Worm (Caenorhabditis elegans): Measurements from ENCODE around the gene F46F2.5.
A peak's percentile ranks its signal among the peaks of the same experiment; 100 is the strongest.

The F46F2.5 gene

DNA sequence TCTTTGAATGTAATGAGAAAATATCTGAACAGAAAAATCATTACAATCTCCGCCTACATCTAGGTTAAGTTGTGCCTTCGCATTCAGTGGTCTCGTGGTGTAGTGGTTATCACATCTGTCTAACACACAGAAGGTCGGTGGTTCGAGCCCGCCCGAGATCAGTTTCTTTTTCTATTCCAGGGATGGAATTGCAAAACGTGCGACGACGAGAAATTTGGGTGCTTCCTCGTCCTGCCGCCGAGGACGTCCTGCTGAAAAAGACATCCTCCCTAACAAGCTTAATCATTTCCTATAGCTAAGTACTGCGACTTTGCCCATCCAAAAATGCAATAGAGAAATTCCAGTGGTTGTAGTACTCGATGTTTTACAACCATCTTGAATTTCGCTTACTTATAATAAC, 26.5 kb upstream of the F46F2.5 start (continued):
- no peak for TF ChIP-seq atf-7 (tag; optimal IDR thresholded peaks at IDR 0.05)
- no peak for TF ChIP-seq madf-8 (GFP tag; conservative IDR thresholded peaks at IDR 0.05)
- no peak for TF ChIP-seq T07F8.4 (tag; optimal IDR thresholded peaks at IDR 0.05)
- TF ChIP-seq F52B5.7 (tag; optimal IDR thresholded peaks at IDR 0.05), result no peak
- TF ChIP-seq K12H6.12 (tag; optimal IDR thresholded peaks at IDR 0.05), result no peak
- TF ChIP-seq F49E8.2 (tag; optimal IDR thresholded peaks at IDR 0.05; ENCODE audit: insufficient read depth), result no peak
- TF ChIP-seq Y53G8AR.9 (GFP tag; conservative IDR thresholded peaks at IDR 0.05), result no peak
- TF ChIP-seq nhr-90 (tag; optimal IDR thresholded peaks at IDR 0.05), result no peak
- no peak for TF ChIP-seq T26A5.8 (tag; optimal IDR thresholded peaks at IDR 0.05)
- TF ChIP-seq ztf-26 (tag; optimal IDR thresholded peaks at IDR 0.05), result no peak
- no peak for TF ChIP-seq nfya-2 (GFP tag; IDR thresholded peaks at IDR 0.05)
- no peak for TF ChIP-seq mel-28 (tag; optimal IDR thresholded peaks at IDR 0.05; ENCODE audit: borderline replicate concordance)
- TF ChIP-seq ceh-91 (GFP tag; IDR thresholded peaks at IDR 0.05), result no peak
- no peak for TF ChIP-seq let-607 (tag; optimal IDR thresholded peaks at IDR 0.05)
- TF ChIP-seq pbrm-1 (GFP tag; IDR thresholded peaks at IDR 0.05), result peak; percentile 71; the same call in 1 of the 2 replicates
- no peak for TF ChIP-seq cebp-1 (GFP tag; IDR thresholded peaks at IDR 0.05)
- TF ChIP-seq cebp-1 (tag; optimal IDR thresholded peaks at IDR 0.05), result no peak
- no peak for TF ChIP-seq sea-2 (GFP tag; IDR thresholded peaks at IDR 0.05)
- no peak for TF ChIP-seq efl-1 (GFP tag; optimal IDR thresholded peaks at IDR 0.05)
- no peak for TF ChIP-seq lag-1 (GFP tag; IDR thresholded peaks at IDR 0.05)
- TF ChIP-seq lin-54 (GFP tag; optimal IDR thresholded peaks at IDR 0.05), result no peak
- TF ChIP-seq dpl-1 (GFP tag; optimal IDR thresholded peaks at IDR 0.05), result no peak
- no peak for TF ChIP-seq F57C9.4 (tag; optimal IDR thresholded peaks at IDR 0.05)
- TF ChIP-seq B0035.1 (tag; optimal IDR thresholded peaks at IDR 0.05), result no peak
- TF ChIP-seq nhr-179 (tag; optimal IDR thresholded peaks at IDR 0.05), result no peak
- no peak for TF ChIP-seq somi-1 (GFP tag; optimal IDR thresholded peaks at IDR 0.05)
- TF ChIP-seq unc-62 (GFP tag; optimal IDR thresholded peaks at IDR 0.05), result no peak
- TF ChIP-seq ceh-58 (GFP tag; IDR thresholded peaks at IDR 0.05), result no peak
- no peak for TF ChIP-seq hsf-1 (GFP tag; IDR thresholded peaks at IDR 0.05)
- no peak for TF ChIP-seq C17E4.6 (GFP tag; IDR thresholded peaks at IDR 0.05)
- TF ChIP-seq die-1 (tag; optimal IDR thresholded peaks at IDR 0.05), result peak; percentile 19
- no peak for TF ChIP-seq ztf-28 (GFP tag; IDR thresholded peaks at IDR 0.05)
- peak; percentile 55; the same call in 1 of the 2 replicates for TF ChIP-seq D2030.7 (GFP tag; IDR thresholded peaks at IDR 0.05)
- TF ChIP-seq sptf-2 (GFP tag; optimal IDR thresholded peaks at IDR 0.05), result no peak
- TF ChIP-seq F39B2.1 (GFP tag; IDR thresholded peaks at IDR 0.05), result no peak
- TF ChIP-seq athp-1 (tag; optimal IDR thresholded peaks at IDR 0.05), result no peak
- no peak for TF ChIP-seq attf-6 (GFP tag; IDR thresholded peaks at IDR 0.05)
- no peak for TF ChIP-seq F57A8.1 (GFP tag; optimal IDR thresholded peaks at IDR 0.05)
- no peak for TF ChIP-seq K11D2.4 (GFP tag; IDR thresholded peaks at IDR 0.05)
- no peak for TF ChIP-seq Y67H2A.10 (GFP tag; conservative IDR thresholded peaks at IDR 0.05)
- TF ChIP-seq ekl-4 (GFP tag; IDR thresholded peaks at IDR 0.05), result peak; percentile 76; the same call in 1 of the 2 replicates
- no peak for TF ChIP-seq mxl-1 (tag; optimal IDR thresholded peaks at IDR 0.05)
- no peak for TF ChIP-seq hlh-12 (tag; optimal IDR thresholded peaks at IDR 0.05)
- TF ChIP-seq C06A6.2 (GFP tag; conservative IDR thresholded peaks at IDR 0.05), result no peak
- peak; percentile 58 for TF ChIP-seq dox-1 (GFP tag; IDR thresholded peaks at IDR 0.05)
- TF ChIP-seq sdz-38 (tag; optimal IDR thresholded peaks at IDR 0.05), result no peak
- TF ChIP-seq aptf-2 (GFP tag; conservative IDR thresholded peaks at IDR 0.05), result no peak
- no peak for TF ChIP-seq ccch-3 (GFP tag; optimal IDR thresholded peaks at IDR 0.05)
- TF ChIP-seq F55B11.4 (tag; optimal IDR thresholded peaks at IDR 0.05; ENCODE audit: borderline replicate concordance, insufficient read depth), result no peak
- no peak for TF ChIP-seq ceh-40 (GFP tag; IDR thresholded peaks at IDR 0.05)
- no peak for TF ChIP-seq akir-1 (GFP tag; optimal IDR thresholded peaks at IDR 0.05)

Measured in whole organism, young adult.